Worm (Caenorhabditis elegans) whole organism, late embryonic: ENCODE data around the gene F45E1.5.
A peak's percentile ranks its signal among the peaks of the same experiment; 100 is the strongest.

ENCODE experiments used
- C38D4.7 ChIP-seq: fragments of 200-800 bp; sonication (Bioruptor generic); optimal IDR thresholded peaks from 2 replicates; lab custom pipeline; 2018; ENCODE audit warnings: mild to moderate bottlenecking, missing genetic modification characterization, moderate library complexity, missing compliant biosample characterization
- K09A11.1 ChIP-seq: sonication (generic microtip); optimal IDR thresholded peaks from 2 replicates; lab custom pipeline; 2017; ENCODE audit warnings: antibody characterized with exemption, mild to moderate bottlenecking, missing genetic modification characterization, missing compliant biosample characterization; ENCODE audit not compliant: insufficient read depth
- ahr-1 ChIP-seq: sonication (generic microtip); optimal IDR thresholded peaks from 2 replicates; lab custom pipeline; 2016; ENCODE audit warnings: missing genetic modification characterization, missing compliant biosample characterization
- ceh-14 ChIP-seq: sonication (generic microtip); optimal IDR thresholded peaks from 2 replicates; lab custom pipeline; 2016; ENCODE audit warnings: missing genotype, missing genetic modification characterization, missing compliant biosample characterization
- ceh-18 ChIP-seq: sonication (generic microtip); optimal IDR thresholded peaks from 2 replicates; lab custom pipeline; 2016; ENCODE audit warnings: missing genetic modification characterization, missing compliant biosample characterization
- ceh-19 ChIP-seq: fragments of 200-800 bp; sonication (Bioruptor generic); optimal IDR thresholded peaks from 2 replicates; lab custom pipeline; 2018; ENCODE audit warnings: mild to moderate bottlenecking, missing genetic modification characterization, missing compliant biosample characterization
- ceh-22 ChIP-seq: sonication (generic microtip); optimal IDR thresholded peaks from 2 replicates; lab custom pipeline; 2017; ENCODE audit warnings: missing biosample characterization, missing genetic modification characterization
- ceh-24 ChIP-seq: sonication (generic microtip); optimal IDR thresholded peaks from 2 replicates; lab custom pipeline; 2016; ENCODE audit warnings: mild to moderate bottlenecking, missing genetic modification characterization, missing compliant biosample characterization
- ceh-34 ChIP-seq: sonication (generic microtip); optimal IDR thresholded peaks from 2 replicates; lab custom pipeline; 2016; ENCODE audit warnings: mild to moderate bottlenecking, missing genetic modification characterization, missing compliant biosample characterization
- ceh-6 ChIP-seq: fragments of 200-800 bp; sonication (Bioruptor generic); optimal IDR thresholded peaks from 2 replicates; lab custom pipeline; 2018; ENCODE audit warnings: mild to moderate bottlenecking, missing genetic modification characterization, missing compliant biosample characterization
- ceh-9 ChIP-seq: sonication (generic microtip); optimal IDR thresholded peaks from 2 replicates; lab custom pipeline; 2016; ENCODE audit warnings: mild to moderate bottlenecking, missing genetic modification characterization, inconsistent platforms, missing compliant biosample characterization
- elt-2 ChIP-seq: sonication (generic microtip); optimal IDR thresholded peaks from 2 replicates; lab custom pipeline; 2016; ENCODE audit warnings: missing genetic modification reagents, missing genetic modification characterization, missing compliant biosample characterization
- eyg-1 ChIP-seq: sonication (generic microtip); optimal IDR thresholded peaks from 2 replicates; lab custom pipeline; 2016; ENCODE audit warnings: missing genotype, missing genetic modification characterization, missing compliant biosample characterization
- fax-1 ChIP-seq: sonication (generic microtip); optimal IDR thresholded peaks from 2 replicates; lab custom pipeline; 2016; ENCODE audit warnings: missing genotype, missing genetic modification characterization, missing compliant biosample characterization
- fkh-10 ChIP-seq: fragments of 150-350 bp; optimal IDR thresholded peaks from 2 replicates; lab custom pipeline; 2014; ENCODE audit warnings: missing biosample characterization, missing genetic modification reagents, missing genetic modification characterization
- hlh-30 ChIP-seq: sonication (generic microtip); optimal IDR thresholded peaks from 2 replicates; lab custom pipeline; 2017; ENCODE audit warnings: antibody characterized with exemption, missing genetic modification characterization, missing compliant biosample characterization; ENCODE audit not compliant: insufficient read depth
- hlh-6 ChIP-seq: sonication (generic microtip); optimal IDR thresholded peaks from 2 replicates; lab custom pipeline; 2016; ENCODE audit warnings: missing genotype, missing genetic modification characterization, missing compliant biosample characterization
- hlh-8 ChIP-seq: sonication (generic microtip); optimal IDR thresholded peaks from 2 replicates; lab custom pipeline; 2016; ENCODE audit warnings: missing genotype, missing genetic modification characterization, missing compliant biosample characterization
- lin-11 ChIP-seq: fragments of 200-800 bp; sonication (Bioruptor generic); optimal IDR thresholded peaks from 2 replicates; lab custom pipeline; 2018; ENCODE audit warnings: mild to moderate bottlenecking, missing genetic modification characterization, missing compliant biosample characterization
- mec-3 ChIP-seq: sonication (generic microtip); optimal IDR thresholded peaks from 2 replicates; lab custom pipeline; 2016; ENCODE audit warnings: borderline replicate concordance, missing genetic modification characterization, missing compliant biosample characterization
- nfya-1 ChIP-seq: sonication (generic microtip); optimal IDR thresholded peaks from 2 replicates; lab custom pipeline; 2017; ENCODE audit warnings: missing genetic modification characterization, mild to moderate bottlenecking, missing compliant biosample characterization, antibody characterized with exemption, moderate library complexity
- nhr-11 ChIP-seq: fragments of 150-350 bp; optimal IDR thresholded peaks from 2 replicates; lab custom pipeline; 2014; ENCODE audit warnings: missing biosample characterization, missing genetic modification characterization
- npax-4 ChIP-seq: sonication (generic microtip); optimal IDR thresholded peaks from 2 replicates; lab custom pipeline; 2016; ENCODE audit warnings: missing genetic modification characterization, missing compliant biosample characterization
- odd-2 ChIP-seq: sonication (generic microtip); optimal IDR thresholded peaks from 2 replicates; lab custom pipeline; 2017; ENCODE audit warnings: antibody characterized with exemption, mild to moderate bottlenecking, missing genetic modification characterization, missing compliant biosample characterization
- pag-3 ChIP-seq: sonication (generic microtip); optimal IDR thresholded peaks from 2 replicates; lab custom pipeline; 2016; ENCODE audit warnings: missing compliant biosample characterization, missing genetic modification characterization, borderline replicate concordance
- pat-9 ChIP-seq: fragments of 200-800 bp; sonication (Bioruptor generic); optimal IDR thresholded peaks from 2 replicates; lab custom pipeline; 2018; ENCODE audit warnings: mild to moderate bottlenecking, missing genetic modification characterization, moderate library complexity, missing compliant biosample characterization
- pqm-1 ChIP-seq: sonication (generic microtip); optimal IDR thresholded peaks from 2 replicates; lab custom pipeline; 2016; ENCODE audit warnings: missing genetic modification characterization, missing compliant biosample characterization
- pros-1 ChIP-seq: fragments of 150-350 bp; optimal IDR thresholded peaks from 2 replicates; lab custom pipeline; 2014; ENCODE audit warnings: missing biosample characterization, missing genetic modification reagents, missing genetic modification characterization
- sox-2 ChIP-seq: fragments of 200-800 bp; sonication (Bioruptor generic); IDR thresholded peaks from 2 replicates; pipeline ENCODE4 v1.3.6; 2022; ENCODE audit warnings: missing genetic modification reagents, missing genetic modification characterization, missing compliant biosample characterization
- tbx-7 ChIP-seq: sonication (generic microtip); optimal IDR thresholded peaks from 2 replicates; lab custom pipeline; 2016; ENCODE audit warnings: missing genotype, missing genetic modification characterization, missing compliant biosample characterization
- ttx-3 ChIP-seq: sonication (generic microtip); optimal IDR thresholded peaks from 2 replicates; lab custom pipeline; 2016; ENCODE audit warnings: missing genetic modification reagents, missing genetic modification characterization, missing compliant biosample characterization
- unc-55 ChIP-seq: sonication (generic microtip); optimal IDR thresholded peaks from 2 replicates; lab custom pipeline; 2017; ENCODE audit warnings: missing biosample characterization, missing genetic modification reagents, missing genetic modification characterization
- ztf-16 ChIP-seq: sonication (generic microtip); optimal IDR thresholded peaks from 2 replicates; lab custom pipeline; 2017; ENCODE audit warnings: missing genetic modification characterization, missing compliant biosample characterization

F45E1.5 gene

DNA sequence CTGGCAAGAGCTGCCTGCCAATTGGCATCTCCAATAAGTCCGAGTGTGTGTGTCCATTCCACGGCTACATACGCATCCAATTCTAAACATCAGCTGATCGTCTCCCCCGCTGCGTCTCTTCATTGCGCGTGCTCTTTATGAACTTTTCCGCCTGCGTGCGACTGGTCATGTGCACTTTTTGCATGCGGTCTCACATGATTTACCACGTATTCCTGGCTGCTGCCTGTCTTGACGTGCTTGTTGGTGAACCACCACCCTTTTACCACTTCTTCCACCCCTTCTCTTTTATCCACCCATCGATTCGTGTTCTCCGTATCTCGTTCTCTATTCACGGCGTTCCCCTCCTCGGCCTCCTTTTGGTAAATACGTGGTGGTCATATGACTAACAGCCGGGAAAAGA is 24.9 kb upstream of the F45E1.5 start (continued):
- TF ChIP-seq sox-2 (no peak; the same call in 1 of the 2 replicates), ceh-6 (GFP tag; lab: Kevin White, UChicago) (no peak), ceh-34 (peak; percentile 84), odd-2 (tag; lab: Kevin White, UChicago) (no peak), mec-3 (tag; lab: Kevin White, UChicago) (no peak), ceh-19 (GFP tag; lab: Kevin White, UChicago) (no peak), fkh-10 (GFP tag; lab: Kevin White, UChicago) (no peak), hlh-8 (peak; percentile 80), ceh-24 (no peak), ttx-3 (tag; lab: Kevin White, UChicago) (no peak)
- TF ChIP-seq, all 69 proteins: peak for 30

DNA sequence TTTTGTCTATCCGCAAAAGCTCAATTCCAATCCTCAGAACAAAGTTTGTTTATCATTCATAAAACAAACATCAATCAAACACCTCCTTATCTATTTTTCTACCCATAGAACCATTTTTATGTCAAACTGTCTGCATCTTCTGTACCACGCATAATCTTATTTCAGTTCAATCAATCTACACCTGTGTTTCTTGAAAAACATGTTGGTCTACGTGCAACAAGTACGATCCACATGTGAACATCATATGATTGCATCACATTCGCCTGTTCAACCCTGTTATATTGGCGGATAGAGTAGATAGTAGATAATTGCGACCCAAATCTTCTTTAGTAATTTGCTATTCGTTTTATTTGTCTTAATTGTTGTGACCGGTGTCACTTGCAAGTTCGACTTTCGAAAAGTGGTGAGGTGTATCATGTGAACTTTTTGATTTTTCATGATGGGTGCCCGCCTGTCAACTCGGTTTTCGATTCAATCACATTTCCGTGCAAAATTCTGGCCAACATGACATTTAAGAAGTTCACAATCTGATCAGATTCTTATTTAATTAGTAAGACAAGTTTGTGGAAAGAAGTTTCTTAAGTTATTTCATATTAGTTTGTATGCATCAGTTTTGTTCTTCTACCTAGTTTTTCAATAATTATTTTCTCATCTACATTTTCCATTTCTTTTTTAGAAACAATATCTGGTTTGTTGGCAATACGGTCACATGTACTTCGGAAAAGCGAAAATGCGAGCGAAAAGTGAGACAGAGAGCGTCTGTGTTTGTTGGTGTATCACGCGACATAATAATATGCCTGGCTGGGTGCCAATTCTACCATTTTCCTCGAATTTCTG is 24.1 kb upstream of the F45E1.5 start:
- TF ChIP-seq hlh-30 (tag; lab: Kevin White, UChicago) = peak; percentile 4
- peak; percentile 19 for TF ChIP-seq elt-2
- TF ChIP-seq npax-4 = no peak
- TF ChIP-seq, all 69 proteins: peak for 2

DNA sequence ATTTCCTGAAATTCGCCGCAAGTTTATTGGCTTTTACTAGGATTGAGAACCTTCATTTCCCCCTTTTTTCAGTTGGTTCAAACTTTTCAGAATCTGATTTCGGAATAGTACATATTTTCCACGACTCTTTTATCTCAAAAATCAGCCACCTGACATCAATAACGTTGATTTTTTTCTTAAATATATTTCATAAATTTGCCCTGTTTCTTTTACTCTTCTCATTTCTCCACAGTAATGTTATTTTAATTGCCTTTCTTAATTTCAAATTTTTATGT is 23.5 kb upstream of the F45E1.5 start:
- TF ChIP-seq C38D4.7 (GFP tag; lab: Kevin White, UChicago) = no peak
- TF ChIP-seq pag-3 (tag; lab: Kevin White, UChicago) = no peak
- TF ChIP-seq nfya-1 (tag; lab: Kevin White, UChicago) = no peak
- TF ChIP-seq eyg-1 (tag; lab: Kevin White, UChicago) = no peak
- TF ChIP-seq ahr-1 (tag; lab: Kevin White, UChicago) = no peak
- TF ChIP-seq lin-11 = no peak
- no peak for TF ChIP-seq tbx-7
- TF ChIP-seq fax-1 (tag; lab: Kevin White, UChicago) = no peak
- TF ChIP-seq pat-9 = no peak
- no peak for TF ChIP-seq hlh-6 (tag; lab: Kevin White, UChicago)
- no peak for TF ChIP-seq K09A11.1 (tag; lab: Kevin White, UChicago)
- no peak for TF ChIP-seq elt-2
- no peak for TF ChIP-seq pros-1
- no peak for TF ChIP-seq sox-2
- TF ChIP-seq ztf-16 (tag; lab: Kevin White, UChicago) = no peak

DNA sequence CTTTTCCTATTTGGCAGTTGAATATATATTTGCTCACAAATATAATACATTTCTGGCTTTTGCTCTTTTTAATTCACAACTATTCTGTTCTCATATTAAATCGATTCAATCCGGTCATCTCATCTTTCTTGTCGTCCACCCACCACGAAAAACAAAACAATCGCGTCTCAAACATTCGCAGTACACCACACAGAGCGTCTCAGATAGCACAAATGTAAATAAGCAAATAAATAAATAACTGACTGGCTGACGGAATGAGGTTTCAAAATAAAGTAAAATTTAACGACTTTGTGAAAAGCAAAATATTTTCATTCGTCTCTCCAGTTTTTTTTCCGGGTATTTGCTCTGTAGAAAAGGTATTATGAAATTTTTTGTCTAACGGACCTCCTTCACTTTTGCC is 22.8 kb upstream of the F45E1.5 start:
- TF ChIP-seq ztf-16 (tag; lab: Kevin White, UChicago) (no peak), mec-3 (tag; lab: Kevin White, UChicago) (no peak), sox-2 (no peak), fkh-10 (GFP tag; lab: Kevin White, UChicago) (no peak), ceh-14 (tag; lab: Kevin White, UChicago) (no peak), nhr-11 (no peak), pqm-1 (no peak), hlh-8 (no peak), ahr-1 (tag; lab: Kevin White, UChicago) (no peak), ceh-22 (no peak), ceh-18 (no peak), ceh-9 (no peak)

DNA sequence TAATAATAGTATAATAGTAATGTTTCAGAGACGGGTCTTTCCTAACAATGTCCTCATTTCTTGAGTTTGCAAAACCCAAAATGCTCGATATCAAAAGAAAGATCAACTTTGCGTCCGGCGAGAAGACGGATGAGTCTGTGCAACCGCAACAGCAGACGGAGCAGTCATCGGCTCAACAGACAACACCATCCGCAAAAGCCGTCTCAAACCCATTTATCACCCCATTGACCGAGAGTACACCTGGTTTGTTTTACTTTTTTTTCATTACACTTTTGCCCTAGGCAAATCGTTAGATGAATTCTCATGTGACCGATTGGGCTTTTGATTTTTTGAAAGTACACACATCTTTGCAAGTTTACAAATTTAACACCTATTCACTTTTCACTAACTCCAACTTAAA is 22.2 kb upstream of the F45E1.5 start, which contains the start of gene dct-1:
Gene dct-1 (plus strand): TSS at position 27 of the 400 bp plus-strand sequence.
- TF ChIP-seq unc-55 (GFP tag; lab: Kevin White, UChicago) = peak; percentile 11
- no peak for TF ChIP-seq ceh-9
- TF ChIP-seq nhr-11 = no peak
